Fruit fly (Drosophila melanogaster) Kc167 (cell line): ENCODE results near the gene Rab40.

Experiments used
- Myc ChIP-seq: fragments of >200 bp; optimal IDR thresholded peaks from 2 replicates; lab custom pipeline; 2017; ENCODE audit warnings: missing external identifiers
- Sin3A ChIP-seq: fragments of >200 bp; optimal IDR thresholded peaks from 2 replicates; lab custom pipeline; 2018; ENCODE audit warnings: missing external identifiers
- h ChIP-seq: fragments of >200 bp; optimal IDR thresholded peaks from 3 replicates; lab custom pipeline; 2018; ENCODE audit warnings: missing external identifiers
- insv ChIP-seq: fragments of >200 bp; optimal IDR thresholded peaks from 3 replicates; lab custom pipeline; 2018; ENCODE audit warnings: missing external identifiers
- psq ChIP-seq: fragments of >200 bp; optimal IDR thresholded peaks from 2 replicates; lab custom pipeline; 2017; ENCODE audit warnings: missing external identifiers
- ttk ChIP-seq: sonication (Bioruptor generic); optimal IDR thresholded peaks from 2 replicates; lab custom pipeline; 2017; ENCODE audit warnings: missing external identifiers

Gene Rab40

DNA sequence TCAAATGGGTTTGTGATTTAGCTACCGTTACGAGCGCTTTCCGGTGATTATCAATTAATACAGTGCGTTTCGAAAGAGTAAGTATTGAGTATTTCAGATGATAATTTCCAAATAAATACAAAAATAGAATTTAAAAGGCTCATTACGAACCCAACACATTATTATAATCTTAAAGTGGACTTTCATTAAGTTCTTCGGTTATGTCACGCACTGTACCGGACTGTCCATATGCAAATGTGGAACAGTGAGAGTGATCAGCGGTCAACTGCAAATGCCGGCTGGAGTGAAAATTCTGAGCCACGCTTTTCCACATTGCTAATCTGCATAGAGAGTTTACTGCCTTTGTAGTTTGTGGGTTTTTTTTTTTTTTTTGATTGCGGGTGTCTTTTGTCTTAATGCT, 9.2 kb downstream of the Rab40 start:
- no peak for TF ChIP-seq insv (lab: Kevin White, UChicago)
- TF ChIP-seq Sin3A (lab: Kevin White, UChicago), result no peak
- TF ChIP-seq psq (lab: Kevin White, UChicago), result no peak
- no peak for TF ChIP-seq Myc (lab: Kevin White, UChicago)
- no peak for TF ChIP-seq ttk (lab: Kevin White, UChicago)
- TF ChIP-seq h, result no peak

DNA sequence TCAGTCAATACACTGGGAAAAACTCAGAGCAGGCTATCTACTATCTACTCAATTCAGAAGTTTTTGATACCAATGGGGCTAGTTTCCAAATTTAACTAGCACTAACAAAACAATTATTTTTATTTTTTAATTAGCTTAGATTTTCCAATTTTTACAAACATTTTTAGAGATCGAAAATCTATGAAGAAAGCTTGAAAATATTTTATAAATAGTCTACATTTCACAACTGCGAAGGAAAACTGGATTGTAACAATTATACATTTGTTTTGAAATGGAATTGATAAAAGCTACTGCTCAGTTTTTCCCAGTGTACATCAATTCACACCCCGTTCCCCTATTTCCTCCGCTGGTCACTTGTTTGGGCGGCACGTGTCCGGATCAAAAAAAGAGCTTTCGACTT, 15.0 kb downstream of the Rab40 start:
- TF ChIP-seq insv (lab: Kevin White, UChicago), result no peak
- TF ChIP-seq ttk (lab: Kevin White, UChicago), result no peak
- TF ChIP-seq h, result no peak
- TF ChIP-seq Myc (lab: Kevin White, UChicago), result no peak
- no peak for TF ChIP-seq Sin3A (lab: Kevin White, UChicago)
- TF ChIP-seq psq (lab: Kevin White, UChicago), result no peak

DNA sequence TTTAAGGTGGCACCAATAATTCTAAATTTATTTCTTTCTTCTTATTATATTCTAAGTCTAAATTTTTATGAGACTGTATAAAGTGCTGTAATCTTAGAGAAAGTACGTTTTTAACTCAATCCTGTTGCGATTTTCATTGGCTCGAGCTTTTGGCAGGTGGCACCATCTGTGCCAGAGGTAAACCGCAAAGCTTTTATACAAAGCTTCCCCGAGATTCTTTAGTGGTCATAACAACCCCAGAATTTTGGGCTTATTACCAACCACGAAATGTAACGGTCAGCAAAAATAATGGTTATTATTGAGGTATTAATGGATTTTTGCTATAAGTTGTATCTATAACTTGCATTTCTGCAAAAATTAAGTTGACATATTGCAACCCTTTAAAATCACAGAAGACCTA, 25.8 kb downstream of the Rab40 start:
- TF ChIP-seq insv (lab: Kevin White, UChicago) (no peak), psq (lab: Kevin White, UChicago) (no peak), Myc (lab: Kevin White, UChicago) (no peak), Sin3A (lab: Kevin White, UChicago) (no peak), h (no peak), ttk (lab: Kevin White, UChicago) (no peak)

- no peak for TF ChIP-seq Sin3A (lab: Kevin White, UChicago)
- TF ChIP-seq insv (lab: Kevin White, UChicago), result no peak
- no peak for TF ChIP-seq ttk (lab: Kevin White, UChicago)
- TF ChIP-seq psq (lab: Kevin White, UChicago), result no peak
- no peak for TF ChIP-seq Myc (lab: Kevin White, UChicago)
- no peak for TF ChIP-seq h
Measured at dm6 chrX:12434604-12435003, 28.3 kb downstream of the Rab40 start.

DNA sequence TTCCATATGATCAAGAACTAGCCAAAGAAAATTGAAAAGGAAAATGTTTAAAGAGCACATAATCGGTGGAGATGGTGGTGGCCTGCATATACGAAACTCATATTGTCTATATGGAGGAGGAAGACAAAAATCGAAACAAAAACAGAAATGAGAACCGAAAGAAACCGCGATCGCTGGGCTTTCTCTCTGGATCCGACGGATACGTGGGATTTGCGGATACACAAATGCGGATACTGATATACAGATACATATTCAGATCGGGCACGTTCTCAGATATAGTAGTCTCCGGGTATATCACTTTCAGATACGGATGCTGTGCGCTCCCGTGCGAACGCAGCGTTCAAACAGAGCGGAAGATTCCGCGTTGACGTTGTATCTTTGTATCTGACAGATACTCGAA, 31.0 kb downstream of the Rab40 start, which contains the start of gene Pkcdelta:
TSS of gene Pkcdelta (plus strand) at position 301 of the 400 bp plus-strand sequence.
- TF ChIP-seq h (no peak), insv (lab: Kevin White, UChicago) (no peak)

DNA sequence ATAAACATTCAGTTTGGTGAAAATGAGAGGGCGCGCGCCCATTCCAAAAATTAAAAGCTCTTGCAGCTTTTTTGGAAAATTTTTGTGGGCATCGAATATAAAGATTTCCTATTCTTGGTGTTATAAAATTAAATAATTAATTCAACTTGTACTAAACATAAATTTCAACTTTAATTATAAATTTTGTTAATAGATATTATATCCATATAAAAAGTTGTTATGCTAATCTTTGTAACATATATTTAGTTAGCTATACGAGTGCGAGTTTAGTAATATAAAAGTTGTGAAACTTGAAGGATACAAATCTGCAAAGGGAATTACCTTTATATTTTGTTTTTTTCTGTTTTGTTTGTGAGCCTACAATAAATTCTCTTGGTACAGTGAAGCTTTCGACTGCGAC, 31.4 kb downstream of the Rab40 start:
- TF ChIP-seq h, result no peak
- no peak for TF ChIP-seq psq (lab: Kevin White, UChicago)
- TF ChIP-seq ttk (lab: Kevin White, UChicago), result no peak
- no peak for TF ChIP-seq Sin3A (lab: Kevin White, UChicago)
- TF ChIP-seq Myc (lab: Kevin White, UChicago), result no peak
- TF ChIP-seq insv (lab: Kevin White, UChicago), result no peak
